Worm (Caenorhabditis elegans): ENCODE results near the gene C07G1.7.

DNA sequence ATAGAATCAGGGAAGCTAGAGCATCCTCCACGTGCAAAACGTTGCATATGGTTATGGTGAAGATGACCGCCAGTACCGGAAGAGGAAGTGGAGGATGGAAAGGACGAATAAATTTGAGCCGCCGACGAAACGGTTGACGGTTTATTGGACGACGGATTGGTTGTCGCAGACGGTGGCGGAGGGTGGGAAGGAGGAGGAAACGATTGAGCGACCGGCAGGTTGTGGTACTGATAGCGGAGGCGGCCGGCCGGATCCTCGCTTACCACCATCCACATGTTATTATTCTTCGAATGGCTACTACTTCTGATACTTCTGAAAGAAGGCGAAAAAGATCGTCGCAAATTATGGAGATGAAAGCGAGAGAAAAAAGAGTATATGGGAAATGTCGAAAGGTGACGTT lies 18.8 kb downstream of the C07G1.7 start:
- TF ChIP-seq mep-1 (tag; optimal IDR thresholded peaks at IDR 0.05), result no peak
- no peak for TF ChIP-seq nhr-237 (tag; optimal IDR thresholded peaks at IDR 0.05)
- TF ChIP-seq nhr-76 (tag; optimal IDR thresholded peaks at IDR 0.05), result no peak
- TF ChIP-seq ztf-11 (tag; optimal IDR thresholded peaks at IDR 0.05), result no peak
- TF ChIP-seq pha-4 (tag; optimal IDR thresholded peaks at IDR 0.05), result no peak
- TF ChIP-seq unc-62 (GFP tag; optimal IDR thresholded peaks at IDR 0.05), result no peak

Measured in whole organism, mixed stage, embryonic.